Fruit fly (Drosophila melanogaster) whole organism, embryonic: Measurements from ENCODE around the gene CG13258.
A peak's percentile ranks its signal among the peaks of the same experiment; 100 is the strongest.

Experiments
- C15 ChIP-seq: fragments of 200-800 bp; sonication (Bioruptor generic); IDR thresholded peaks from 3 replicates; pipeline ENCODE4 v1.3.6; 2022; ENCODE audit warnings: missing biosample characterization, missing genetic modification characterization
- CG11504 ChIP-seq: fragments of 200-800 bp; sonication (Bioruptor generic); optimal IDR thresholded peaks from 3 replicates; lab custom pipeline; 2019; ENCODE audit warnings: missing biosample characterization, mild to moderate bottlenecking, missing genetic modification characterization, moderate library complexity
- CG12071 ChIP-seq: fragments of 200-800 bp; sonication (Bioruptor generic); optimal IDR thresholded peaks from 3 replicates; lab custom pipeline; 2018; ENCODE audit warnings: missing biosample characterization, mild to moderate bottlenecking, missing genetic modification characterization
- CG12391 ChIP-seq: fragments of 200-800 bp; sonication (Bioruptor generic); optimal IDR thresholded peaks from 3 replicates; lab custom pipeline; 2018; ENCODE audit warnings: missing biosample characterization, mild to moderate bottlenecking, missing genetic modification characterization, moderate library complexity
- CG14667 ChIP-seq: fragments of 200-800 bp; sonication (Bioruptor generic); IDR thresholded peaks from 2 replicates; pipeline ENCODE4 v1.3.6; 2022; ENCODE audit warnings: missing biosample characterization, missing genetic modification characterization
- CG14710 ChIP-seq: fragments of 200-800 bp; sonication (Bioruptor generic); optimal IDR thresholded peaks from 3 replicates; lab custom pipeline; 2019; ENCODE audit warnings: missing biosample characterization, mild to moderate bottlenecking, missing genetic modification characterization, moderate library complexity
- CG1647 ChIP-seq: fragments of 200-800 bp; sonication (Bioruptor generic); optimal IDR thresholded peaks from 3 replicates; lab custom pipeline; 2016; ENCODE audit warnings: missing biosample characterization, missing genetic modification characterization
- CG17186 ChIP-seq: fragments of 200-800 bp; sonication (Bioruptor generic); optimal IDR thresholded peaks from 3 replicates; lab custom pipeline; 2017; ENCODE audit warnings: missing biosample characterization, missing genetic modification reagents, missing genetic modification characterization
- CG17328 ChIP-seq: fragments of 200-800 bp; sonication (Bioruptor generic); IDR thresholded peaks from 2 replicates; pipeline ENCODE4 v1.3.6; 2022; ENCODE audit warnings: missing biosample characterization, missing genetic modification characterization
- CG1792 ChIP-seq: fragments of 200-800 bp; sonication (Bioruptor generic); optimal IDR thresholded peaks from 2 replicates; lab custom pipeline; 2016; ENCODE audit warnings: missing biosample characterization, missing genetic modification characterization
- CG18262 ChIP-seq: fragments of 200-800 bp; optimal IDR thresholded peaks from 3 replicates; lab custom pipeline; 2019; ENCODE audit warnings: missing biosample characterization, mild to moderate bottlenecking, missing genetic modification characterization, moderate library complexity
- CG18476 ChIP-seq: fragments of 200-800 bp; sonication (Bioruptor generic); optimal IDR thresholded peaks from 2 replicates; lab custom pipeline; 2016; ENCODE audit warnings: missing biosample characterization, mild to moderate bottlenecking, missing genetic modification characterization
- CG31365 ChIP-seq: fragments of 200-800 bp; sonication (Bioruptor generic); optimal IDR thresholded peaks from 2 replicates; lab custom pipeline; 2018; ENCODE audit warnings: missing biosample characterization, mild to moderate bottlenecking, missing genetic modification characterization
- CG43689 ChIP-seq: fragments of 200-800 bp; sonication (Bioruptor generic); IDR thresholded peaks from 2 replicates; pipeline ENCODE4 v1.3.6; 2022; ENCODE audit warnings: missing biosample characterization, missing genetic modification characterization
- CG5180 ChIP-seq: fragments of 200-800 bp; sonication (Bioruptor generic); optimal IDR thresholded peaks from 3 replicates; lab custom pipeline; 2017; ENCODE audit warnings: missing biosample characterization, missing genetic modification characterization, mild to moderate bottlenecking, moderate library complexity, missing genetic modification reagents
- CG5953 ChIP-seq: fragments of 200-800 bp; sonication (Bioruptor generic); IDR thresholded peaks from 2 replicates; pipeline ENCODE4 v1.3.6; 2022; ENCODE audit warnings: missing biosample characterization, missing genetic modification characterization
- CG7556 ChIP-seq: fragments of 200-800 bp; sonication (Bioruptor generic); optimal IDR thresholded peaks from 2 replicates; lab custom pipeline; 2017; ENCODE audit warnings: missing biosample characterization, mild to moderate bottlenecking, missing genetic modification characterization
- CG7745 ChIP-seq: fragments of 200-800 bp; sonication (Bioruptor generic); optimal IDR thresholded peaks from 2 replicates; lab custom pipeline; 2018; ENCODE audit warnings: missing biosample characterization, mild to moderate bottlenecking, missing genetic modification characterization, moderate library complexity
- CG8089 ChIP-seq: fragments of 200-800 bp; sonication (Bioruptor generic); optimal IDR thresholded peaks from 3 replicates; lab custom pipeline; 2016; ENCODE audit warnings: missing biosample characterization, missing genetic modification characterization
- CG8765 ChIP-seq: fragments of 200-800 bp; sonication (Bioruptor generic); IDR thresholded peaks from 2 replicates; pipeline ENCODE4 v1.3.6; 2022; ENCODE audit warnings: missing biosample characterization, missing genetic modification characterization
- CG9727 ChIP-seq: fragments of 200-800 bp; sonication (Bioruptor generic); optimal IDR thresholded peaks from 3 replicates; lab custom pipeline; 2017; ENCODE audit warnings: missing biosample characterization, mild to moderate bottlenecking, missing genetic modification characterization
- CG9932 ChIP-seq: fragments of 200-800 bp; sonication (Bioruptor generic); IDR thresholded peaks from 2 replicates; pipeline ENCODE4 v1.3.6; 2022; ENCODE audit warnings: missing biosample characterization, missing genetic modification characterization
- HmgZ ChIP-seq: fragments of 200-800 bp; sonication (Bioruptor generic); optimal IDR thresholded peaks from 2 replicates; lab custom pipeline; 2018; ENCODE audit warnings: missing biosample characterization, mild to moderate bottlenecking, missing genetic modification characterization
- Hmr ChIP-seq: fragments of 200-800 bp; sonication (Bioruptor generic); optimal IDR thresholded peaks from 3 replicates; lab custom pipeline; 2017; ENCODE audit warnings: mild to moderate bottlenecking, missing biosample characterization, missing genetic modification reagents, missing genetic modification characterization
- Hsf ChIP-seq: fragments of 200-800 bp; sonication (Bioruptor generic); optimal IDR thresholded peaks from 3 replicates; lab custom pipeline; 2016; ENCODE audit warnings: missing biosample characterization, missing genetic modification characterization
- MTF-1 ChIP-seq: fragments of 200-800 bp; sonication (Bioruptor generic); optimal IDR thresholded peaks from 2 replicates; lab custom pipeline; 2018; ENCODE audit warnings: missing biosample characterization, mild to moderate bottlenecking, missing genetic modification characterization, borderline replicate concordance
- Mad ChIP-seq: fragments of 200-800 bp; sonication (Bioruptor generic); optimal IDR thresholded peaks from 2 replicates; lab custom pipeline; 2016; ENCODE audit warnings: missing biosample characterization, missing genetic modification characterization
- Meics ChIP-seq: fragments of 200-800 bp; sonication (Bioruptor generic); optimal IDR thresholded peaks from 2 replicates; lab custom pipeline; 2017; ENCODE audit warnings: missing biosample characterization, mild to moderate bottlenecking, missing genetic modification characterization
- Nf-YA ChIP-seq: fragments of 200-800 bp; sonication (Bioruptor generic); IDR thresholded peaks from 2 replicates; pipeline ENCODE4 v1.3.6; 2022; ENCODE audit warnings: missing biosample characterization, missing genetic modification characterization
- Nf-YB ChIP-seq: fragments of 200-800 bp; sonication (Bioruptor generic); optimal IDR thresholded peaks from 3 replicates; lab custom pipeline; 2019; ENCODE audit warnings: missing biosample characterization, mild to moderate bottlenecking, missing genetic modification characterization, moderate library complexity
- TFAM ChIP-seq: fragments of 200-800 bp; sonication (Bioruptor generic); optimal IDR thresholded peaks from 2 replicates; lab custom pipeline; 2017; ENCODE audit warnings: missing biosample characterization, missing genetic modification characterization, inconsistent platforms
- Tbp ChIP-seq: fragments of >200 bp; optimal IDR thresholded peaks from 2 replicates; lab custom pipeline; 2018; ENCODE audit warnings: missing biosample characterization, missing genetic modification characterization
- Trl ChIP-seq, 3 experiments: fragments of >200 bp in 2 of 3; fragments of 200-800 bp in 1 of 3; sonication (Bioruptor generic) in 1 of 3; optimal IDR thresholded peaks; 2 replicates in 1 of 3; 3 replicates in 2 of 3; lab custom pipeline; 2016 to 2017; ENCODE audit warnings: missing biosample characterization in 1 of 3, missing genetic modification characterization in 1 of 3
- ac ChIP-seq: fragments of 200-800 bp; sonication (Bioruptor generic); optimal IDR thresholded peaks from 3 replicates; lab custom pipeline; 2017; ENCODE audit warnings: missing biosample characterization, mild to moderate bottlenecking, missing genetic modification characterization
- bowl ChIP-seq: fragments of 200-800 bp; sonication (Bioruptor generic); IDR thresholded peaks from 2 replicates; pipeline ENCODE4 v1.3.6; 2022; ENCODE audit warnings: missing biosample characterization, missing genetic modification characterization
- caup ChIP-seq: fragments of 200-800 bp; sonication (Bioruptor generic); optimal IDR thresholded peaks from 3 replicates; lab custom pipeline; 2017; ENCODE audit warnings: missing biosample characterization, mild to moderate bottlenecking, missing genetic modification characterization, moderate library complexity; ENCODE audit not compliant: severe bottlenecking
- crc ChIP-seq: fragments of 200-800 bp; sonication (Bioruptor generic); optimal IDR thresholded peaks from 2 replicates; lab custom pipeline; 2016; ENCODE audit warnings: missing biosample characterization, missing genetic modification characterization
- gce ChIP-seq: fragments of 200-800 bp; sonication (Bioruptor generic); IDR thresholded peaks from 3 replicates; pipeline ENCODE4 v1.3.6; 2022; ENCODE audit warnings: missing biosample characterization, missing genetic modification characterization
- lbe ChIP-seq: fragments of 200-800 bp; sonication (Bioruptor generic); optimal IDR thresholded peaks from 2 replicates; lab custom pipeline; 2016; ENCODE audit warnings: missing biosample characterization, mild to moderate bottlenecking, missing genetic modification characterization
- lilli ChIP-seq: fragments of 200-800 bp; sonication (Bioruptor generic); optimal IDR thresholded peaks from 3 replicates; lab custom pipeline; 2016; ENCODE audit warnings: missing biosample characterization, missing genetic modification characterization
- nerfin-1 ChIP-seq: fragments of 200-800 bp; sonication (Bioruptor generic); optimal IDR thresholded peaks from 3 replicates; lab custom pipeline; 2019; ENCODE audit warnings: missing biosample characterization, mild to moderate bottlenecking, missing genetic modification characterization, moderate library complexity
- oc ChIP-seq: fragments of 200-800 bp; sonication (Bioruptor generic); optimal IDR thresholded peaks from 2 replicates; lab custom pipeline; 2018; ENCODE audit warnings: missing biosample characterization, mild to moderate bottlenecking, missing genetic modification characterization, moderate library complexity
- org-1 ChIP-seq: fragments of 200-800 bp; sonication (Bioruptor generic); optimal IDR thresholded peaks from 2 replicates; lab custom pipeline; 2017; ENCODE audit warnings: missing biosample characterization, missing genetic modification characterization
- sd ChIP-seq: fragments of 200-800 bp; sonication (Bioruptor generic); optimal IDR thresholded peaks from 3 replicates; lab custom pipeline; 2018; ENCODE audit warnings: missing biosample characterization, mild to moderate bottlenecking, missing genetic modification characterization, moderate library complexity
- sima ChIP-seq: fragments of 200-800 bp; sonication (Bioruptor generic); optimal IDR thresholded peaks from 2 replicates; lab custom pipeline; 2016; ENCODE audit warnings: missing biosample characterization, missing genetic modification characterization
- sob ChIP-seq: fragments of 200-800 bp; sonication (Bioruptor generic); IDR thresholded peaks from 2 replicates; pipeline ENCODE4 v1.3.6; 2022; ENCODE audit warnings: missing biosample characterization, missing genetic modification characterization

The CG13258 gene

dm6 chr2L:16270667-16271485 lies 21.9 kb downstream of the CG13258 start (continued):
- TF ChIP-seq CG7556 (GFP tag; lab: Kevin White, UChicago) (peak; percentile 22), CG14710 (tag; lab: Kevin White, UChicago) (no peak), CG12071 (GFP tag; lab: Kevin White, UChicago) (no peak), CG12391 (peak; percentile 35), CG5953 (GFP tag; lab: Robert Waterston, UW) (no peak), CG9727 (GFP tag; lab: Kevin White, UChicago) (peak; percentile 52), nerfin-1 (tag; lab: Kevin White, UChicago) (no peak), CG11504 (peak; percentile 43), CG1792 (GFP tag; lab: Kevin White, UChicago) (no peak), Tbp (no peak), Hsf (GFP tag; lab: Kevin White, UChicago) (peak; percentile 36), CG43689 (no peak), CG5180 (GFP tag; lab: Kevin White, UChicago) (no peak), C15 (GFP tag; lab: Robert Waterston, UW) (no peak), CG17328 (no peak), crc (GFP tag; lab: Kevin White, UChicago) (no peak)

dm6 chr2L:16269232-16270134 lies 23.3 kb downstream of the CG13258 start:
- TF ChIP-seq CG1647 (GFP tag; lab: Kevin White, UChicago) (no peak), CG18476 (GFP tag; lab: Kevin White, UChicago) (no peak), CG17186 (GFP tag; lab: Kevin White, UChicago) (peak; percentile 32), CG8765 (no peak), Hmr (peak; percentile 92), sob (GFP tag; lab: Robert Waterston, UW) (no peak), caup (GFP tag; lab: Kevin White, UChicago) (peak; percentile 96), CG7745 (tag; lab: Kevin White, UChicago) (no peak), CG8089 (GFP tag; lab: Kevin White, UChicago) (peak; percentile 29), Trl (optimal IDR thresholded peaks at IDR 0.05; lab: Kevin White, UChicago) (peak; percentile 94 to 100), Trl (GFP tag; optimal IDR thresholded peaks at IDR 0.05; lab: Kevin White, UChicago) (peak; percentile 82), sima (no peak), gce (no peak), MTF-1 (GFP tag; lab: Kevin White, UChicago) (peak; percentile 93), Nf-YB (peak; percentile 68), ac (peak; percentile 17), crc (GFP tag; lab: Kevin White, UChicago) (no peak), Nf-YA (no peak), CG14667 (GFP tag; lab: Robert Waterston, UW) (no peak), HmgZ (peak; percentile 75), Mad (peak; percentile 19), CG18262 (tag; lab: Kevin White, UChicago) (peak; percentile 37), CG31365 (tag; lab: Kevin White, UChicago) (peak; percentile 88), Meics (GFP tag; lab: Kevin White, UChicago) (peak; percentile 91), sd (peak; percentile 59), lilli (GFP tag; lab: Kevin White, UChicago) (peak; percentile 23), bowl (no peak), org-1 (GFP tag; lab: Kevin White, UChicago) (peak; percentile 64), CG9932 (GFP tag; lab: Robert Waterston, UW) (no peak), oc (tag; lab: Kevin White, UChicago) (peak; percentile 54), lbe (GFP tag; lab: Kevin White, UChicago) (peak; percentile 85), TFAM (GFP tag; lab: Kevin White, UChicago) (peak; percentile 38)
